Worm (Caenorhabditis elegans): ENCODE measurements around the gene gadr-3.

DNA sequence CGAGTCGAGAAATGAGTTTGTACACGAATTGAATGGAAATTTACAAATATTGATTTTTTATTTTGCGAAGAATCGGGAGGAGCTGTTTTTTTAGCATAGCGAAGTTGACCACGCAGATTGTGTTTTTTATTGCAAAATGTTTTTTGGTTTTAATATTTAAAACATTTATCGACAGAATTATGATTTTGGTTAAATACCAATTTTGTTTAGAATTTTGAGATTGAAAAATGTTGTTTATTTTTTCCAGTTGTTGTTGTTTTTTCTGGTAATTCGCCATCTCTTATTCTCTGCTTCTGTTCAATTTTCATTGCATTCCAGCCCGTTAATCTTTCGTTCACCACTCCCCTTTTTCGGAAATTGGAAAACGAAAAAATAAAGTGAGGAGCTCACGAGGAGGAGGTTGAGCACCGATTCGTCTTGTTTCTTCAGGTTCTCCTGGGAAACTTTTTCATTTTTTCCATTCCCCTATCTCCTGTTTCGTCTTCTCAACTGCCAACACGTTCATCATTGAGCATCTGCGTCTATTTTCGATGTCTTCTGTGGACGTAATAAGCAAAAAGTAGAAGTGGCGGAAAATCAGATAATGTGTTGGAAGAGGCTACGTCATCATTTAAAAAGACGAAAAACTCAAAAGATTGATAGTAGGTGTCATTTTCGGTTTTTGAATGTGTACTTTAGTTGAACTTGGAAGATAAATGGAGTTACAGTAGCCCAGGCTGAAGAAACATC is 10.3 kb upstream of the gadr-3 start, which contains the start of gene F47D12.7:
- TF ChIP-seq bed-3 (GFP tag; optimal IDR thresholded peaks at IDR 0.05) (no peak), ces-1 (GFP tag; optimal IDR thresholded peaks at IDR 0.05) (no peak), nhr-76 (tag; optimal IDR thresholded peaks at IDR 0.05) (no peak), unc-39 (tag; optimal IDR thresholded peaks at IDR 0.05) (no peak), lin-13 (tag; optimal IDR thresholded peaks at IDR 0.05) (no peak), elt-1 (tag; optimal IDR thresholded peaks at IDR 0.05; ENCODE audit: borderline replicate concordance, insufficient read depth) (no peak), nhr-28 (tag; optimal IDR thresholded peaks at IDR 0.05) (no peak), M03D4.4 (tag; optimal IDR thresholded peaks at IDR 0.05) (no peak), pha-4 (tag; optimal IDR thresholded peaks at IDR 0.05) (no peak), nhr-12 (tag; optimal IDR thresholded peaks at IDR 0.05) (no peak), nhr-237 (tag; optimal IDR thresholded peaks at IDR 0.05) (no peak)

All from whole organism, mixed stage, embryonic.